Fruit fly (Drosophila melanogaster): ENCODE data around the gene kumpel.
A peak's percentile ranks its signal among the peaks of the same experiment; 100 is the strongest.

Gene kumpel

DNA sequence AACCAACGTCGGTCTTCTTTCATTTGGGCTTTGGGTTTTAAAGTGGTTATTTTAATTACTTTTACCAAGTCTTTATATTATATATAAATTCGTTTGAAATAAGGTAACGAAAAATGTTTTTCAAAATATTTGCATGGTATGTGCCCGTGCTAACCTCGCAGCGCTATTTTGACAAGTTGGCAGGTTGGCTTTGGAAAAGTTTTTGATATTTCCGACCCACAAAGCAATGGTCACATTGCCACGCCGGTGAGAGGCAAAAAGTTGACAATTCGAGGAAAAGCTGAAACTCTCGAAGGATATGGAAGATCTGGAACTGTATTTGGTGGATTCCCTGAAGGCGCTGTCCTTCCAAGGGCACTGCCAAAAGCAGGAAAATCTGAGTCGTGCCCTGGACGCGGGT is 13.6 kb upstream of the kumpel start, which contains the start of gene CG5913 (continued):
- TF ChIP-seq Sry-β (GFP tag; optimal IDR thresholded peaks at IDR 0.05) = peak; percentile 72
- TF ChIP-seq CG13296 (GFP tag; optimal IDR thresholded peaks at IDR 0.05) = no peak
- TF ChIP-seq CG14710 (tag; optimal IDR thresholded peaks at IDR 0.05) = peak; percentile 49
- TF ChIP-seq CG3726 (GFP tag; IDR thresholded peaks at IDR 0.05) = no peak
- no peak for TF ChIP-seq CG1603 (tag; optimal IDR thresholded peaks at IDR 0.05)
- no peak for TF ChIP-seq CG17829 (tag; optimal IDR thresholded peaks at IDR 0.05)
- peak; percentile 13 for TF ChIP-seq nmo (GFP tag; optimal IDR thresholded peaks at IDR 0.05)
- no peak for TF ChIP-seq z (GFP tag; IDR thresholded peaks at IDR 0.05)
- no peak for TF ChIP-seq Spps (tag; optimal IDR thresholded peaks at IDR 0.05)
- no peak for TF ChIP-seq ERR (GFP tag; optimal IDR thresholded peaks at IDR 0.05)
- peak; percentile 81 for TF ChIP-seq CG4617 (GFP tag; optimal IDR thresholded peaks at IDR 0.05; ENCODE audit: borderline replicate concordance)
- TF ChIP-seq sc (optimal IDR thresholded peaks at IDR 0.05) = no peak
- TF ChIP-seq sc (GFP tag; optimal IDR thresholded peaks at IDR 0.05) = no peak
- no peak for TF ChIP-seq CG12942 (GFP tag; optimal IDR thresholded peaks at IDR 0.05)
- no peak for TF ChIP-seq tll (GFP tag; optimal IDR thresholded peaks at IDR 0.05)
- TF ChIP-seq maf-S (GFP tag; optimal IDR thresholded peaks at IDR 0.05) = no peak
- TF ChIP-seq Aef1 (GFP tag; IDR thresholded peaks at IDR 0.05) = no peak
- no peak for TF ChIP-seq GATAe (GFP tag; conservative IDR thresholded peaks at IDR 0.05)
- no peak for TF ChIP-seq Doc3 (GFP tag; IDR thresholded peaks at IDR 0.05; ENCODE audit: partially characterized antibody)
- no peak for TF ChIP-seq slbo (GFP tag; IDR thresholded peaks at IDR 0.05)
- 0 out of 3 replicates have a peak, but pooled peaks have one; percentile 25 for TF ChIP-seq CG6791 (GFP tag; IDR thresholded peaks at IDR 0.05; ENCODE audit: partially characterized antibody)
- no peak for TF ChIP-seq cg (GFP tag; optimal IDR thresholded peaks at IDR 0.05)
- no peak for TF ChIP-seq scrt (GFP tag; optimal IDR thresholded peaks at IDR 0.05)
- TF ChIP-seq Dref (GFP tag; IDR thresholded peaks at IDR 0.05) = 0 out of 2 replicates have a peak, but pooled peaks have one; percentile 32
- peak; percentile 85 for TF ChIP-seq gfzf (GFP tag; optimal IDR thresholded peaks at IDR 0.05)
- TF ChIP-seq vvl (GFP tag; IDR thresholded peaks at IDR 0.05) = 0 out of 2 replicates have a peak, but pooled peaks have one; percentile 6
- 0 out of 2 replicates have a peak, but pooled peaks have one; percentile 12 for TF ChIP-seq Bgb (GFP tag; IDR thresholded peaks at IDR 0.05; ENCODE audit: partially characterized antibody)
- no peak for TF ChIP-seq mld (GFP tag; IDR thresholded peaks at IDR 0.05; ENCODE audit: partially characterized antibody)
- peak; percentile 45 for TF ChIP-seq Hmr (GFP tag; optimal IDR thresholded peaks at IDR 0.05)
- TF ChIP-seq CG2199 (GFP tag; IDR thresholded peaks at IDR 0.05) = no peak
- TF ChIP-seq ssp (GFP tag; IDR thresholded peaks at IDR 0.05) = no peak
- peak; percentile 53 for TF ChIP-seq Lhr (GFP tag; optimal IDR thresholded peaks at IDR 0.05)
- no peak for TF ChIP-seq bcd (GFP tag; optimal IDR thresholded peaks at IDR 0.05)
- peak; percentile 57 for TF ChIP-seq Dp (GFP tag; optimal IDR thresholded peaks at IDR 0.05)
- peak; percentile 15 for TF ChIP-seq Max (GFP tag; optimal IDR thresholded peaks at IDR 0.05)
- no peak for TF ChIP-seq CG2129 (GFP tag; IDR thresholded peaks at IDR 0.05; ENCODE audit: partially characterized antibody)
- TF ChIP-seq E2f2 (GFP tag; IDR thresholded peaks at IDR 0.05) = peak; percentile 70
- no peak for TF ChIP-seq Asciz (GFP tag; optimal IDR thresholded peaks at IDR 0.05)
- TF ChIP-seq fd102C (GFP tag; optimal IDR thresholded peaks at IDR 0.05) = no peak
- TF ChIP-seq CG6765 (GFP tag; optimal IDR thresholded peaks at IDR 0.05) = no peak

dm6 chr3R:25895522-25895921 is 11.3 kb upstream of the kumpel start, which contains the start of gene Sodq:
Sodq (plus strand) TSS chr3R:25895822.
- TF ChIP-seq Ravus (GFP tag; IDR thresholded peaks at IDR 0.05) (no peak), maf-S (GFP tag; optimal IDR thresholded peaks at IDR 0.05) (no peak), CG30431 (GFP tag; optimal IDR thresholded peaks at IDR 0.05) (no peak), sd (tag; optimal IDR thresholded peaks at IDR 0.05) (no peak), p53 (GFP tag; optimal IDR thresholded peaks at IDR 0.05) (no peak), CTCF (GFP tag; optimal IDR thresholded peaks at IDR 0.05) (no peak), en (GFP tag; optimal IDR thresholded peaks at IDR 0.05) (no peak), tll (GFP tag; optimal IDR thresholded peaks at IDR 0.05) (no peak), CG11093 (GFP tag; IDR thresholded peaks at IDR 0.05) (no peak), CG11247 (GFP tag; IDR thresholded peaks at IDR 0.05) (no peak), CG8089 (GFP tag; optimal IDR thresholded peaks at IDR 0.05) (no peak), CG11398 (GFP tag; optimal IDR thresholded peaks at IDR 0.05) (no peak), CG2712 (tag; optimal IDR thresholded peaks at IDR 0.05) (no peak), CG18011 (GFP tag; optimal IDR thresholded peaks at IDR 0.05) (no peak), crol (GFP tag; IDR thresholded peaks at IDR 0.05) (no peak)

Data from whole organism, embryonic.